Worm (Caenorhabditis elegans) whole organism, late embryonic: Measurements from ENCODE around the gene ntc-1.

Experiments
- Y22D7AL.16 ChIP-seq: sonication (generic microtip); optimal IDR thresholded peaks from 2 replicates; lab custom pipeline; 2016; ENCODE audit warnings: missing genetic modification characterization, missing compliant biosample characterization
- ahr-1 ChIP-seq: sonication (generic microtip); optimal IDR thresholded peaks from 2 replicates; lab custom pipeline; 2016; ENCODE audit warnings: missing genetic modification characterization, missing compliant biosample characterization
- ama-1 ChIP-seq: fragments of 150-350 bp; optimal IDR thresholded peaks from 2 replicates; lab custom pipeline; 2014
- ceh-14 ChIP-seq: sonication (generic microtip); optimal IDR thresholded peaks from 2 replicates; lab custom pipeline; 2016; ENCODE audit warnings: missing genotype, missing genetic modification characterization, missing compliant biosample characterization
- ceh-18 ChIP-seq: sonication (generic microtip); optimal IDR thresholded peaks from 2 replicates; lab custom pipeline; 2016; ENCODE audit warnings: missing genetic modification characterization, missing compliant biosample characterization
- ceh-19 ChIP-seq: fragments of 200-800 bp; sonication (Bioruptor generic); optimal IDR thresholded peaks from 2 replicates; lab custom pipeline; 2018; ENCODE audit warnings: mild to moderate bottlenecking, missing genetic modification characterization, missing compliant biosample characterization
- ceh-2 ChIP-seq: sonication (generic microtip); optimal IDR thresholded peaks from 2 replicates; lab custom pipeline; 2016; ENCODE audit warnings: missing genotype, missing genetic modification characterization, missing compliant biosample characterization
- ceh-22 ChIP-seq: sonication (generic microtip); optimal IDR thresholded peaks from 2 replicates; lab custom pipeline; 2017; ENCODE audit warnings: missing biosample characterization, missing genetic modification characterization
- ceh-31 ChIP-seq: sonication (generic microtip); optimal IDR thresholded peaks from 2 replicates; lab custom pipeline; 2016; ENCODE audit warnings: missing genetic modification characterization, missing compliant biosample characterization
- ceh-45 ChIP-seq: fragments of 200-800 bp; sonication (Bioruptor generic); IDR thresholded peaks from 2 replicates; pipeline ENCODE4 v1.3.6; 2022; ENCODE audit warnings: missing genetic modification reagents, missing genetic modification characterization, missing compliant biosample characterization
- ceh-48 ChIP-seq: sonication (generic microtip); optimal IDR thresholded peaks from 2 replicates; lab custom pipeline; 2016; ENCODE audit warnings: missing genetic modification characterization, inconsistent platforms, missing compliant biosample characterization
- ceh-6 ChIP-seq: fragments of 200-800 bp; sonication (Bioruptor generic); optimal IDR thresholded peaks from 2 replicates; lab custom pipeline; 2018; ENCODE audit warnings: mild to moderate bottlenecking, missing genetic modification characterization, missing compliant biosample characterization
- ceh-9 ChIP-seq: sonication (generic microtip); optimal IDR thresholded peaks from 2 replicates; lab custom pipeline; 2016; ENCODE audit warnings: mild to moderate bottlenecking, missing genetic modification characterization, inconsistent platforms, missing compliant biosample characterization
- elt-2 ChIP-seq: sonication (generic microtip); optimal IDR thresholded peaks from 2 replicates; lab custom pipeline; 2016; ENCODE audit warnings: missing genetic modification reagents, missing genetic modification characterization, missing compliant biosample characterization
- fax-1 ChIP-seq: sonication (generic microtip); optimal IDR thresholded peaks from 2 replicates; lab custom pipeline; 2016; ENCODE audit warnings: missing genotype, missing genetic modification characterization, missing compliant biosample characterization
- gmeb-2 ChIP-seq: sonication (generic microtip); optimal IDR thresholded peaks from 2 replicates; lab custom pipeline; 2016; ENCODE audit warnings: missing genetic modification characterization, inconsistent platforms, missing compliant biosample characterization
- hlh-15 ChIP-seq: sonication (generic microtip); optimal IDR thresholded peaks from 2 replicates; lab custom pipeline; 2016; ENCODE audit warnings: missing genetic modification characterization, missing compliant biosample characterization
- hlh-30 ChIP-seq: sonication (generic microtip); optimal IDR thresholded peaks from 2 replicates; lab custom pipeline; 2017; ENCODE audit warnings: antibody characterized with exemption, missing genetic modification characterization, missing compliant biosample characterization; ENCODE audit not compliant: insufficient read depth
- lin-11 ChIP-seq: fragments of 200-800 bp; sonication (Bioruptor generic); optimal IDR thresholded peaks from 2 replicates; lab custom pipeline; 2018; ENCODE audit warnings: mild to moderate bottlenecking, missing genetic modification characterization, missing compliant biosample characterization
- madf-2 ChIP-seq: sonication (generic microtip); optimal IDR thresholded peaks from 2 replicates; lab custom pipeline; 2017; ENCODE audit warnings: missing genetic modification characterization, missing compliant biosample characterization
- nfya-1 ChIP-seq: sonication (generic microtip); optimal IDR thresholded peaks from 2 replicates; lab custom pipeline; 2017; ENCODE audit warnings: missing genetic modification characterization, mild to moderate bottlenecking, missing compliant biosample characterization, antibody characterized with exemption, moderate library complexity
- nhr-11 ChIP-seq: fragments of 150-350 bp; optimal IDR thresholded peaks from 2 replicates; lab custom pipeline; 2014; ENCODE audit warnings: missing biosample characterization, missing genetic modification characterization
- nhr-232 ChIP-seq: sonication (generic microtip); optimal IDR thresholded peaks from 2 replicates; lab custom pipeline; 2016; ENCODE audit warnings: missing genetic modification characterization, missing compliant biosample characterization
- odd-2 ChIP-seq: sonication (generic microtip); optimal IDR thresholded peaks from 2 replicates; lab custom pipeline; 2017; ENCODE audit warnings: antibody characterized with exemption, mild to moderate bottlenecking, missing genetic modification characterization, missing compliant biosample characterization
- pag-3 ChIP-seq: sonication (generic microtip); optimal IDR thresholded peaks from 2 replicates; lab custom pipeline; 2016; ENCODE audit warnings: missing compliant biosample characterization, missing genetic modification characterization, borderline replicate concordance
- pha-2 ChIP-seq: sonication (generic microtip); optimal IDR thresholded peaks from 2 replicates; lab custom pipeline; 2017; ENCODE audit warnings: mild to moderate bottlenecking, missing genetic modification characterization, missing compliant biosample characterization
- pha-4 ChIP-seq: fragments of 150-350 bp; optimal IDR thresholded peaks from 2 replicates; lab custom pipeline; 2018; ENCODE audit warnings: missing biosample characterization, missing genetic modification reagents, missing genetic modification characterization
- pqm-1 ChIP-seq: sonication (generic microtip); optimal IDR thresholded peaks from 2 replicates; lab custom pipeline; 2016; ENCODE audit warnings: missing genetic modification characterization, missing compliant biosample characterization
- rnt-1 ChIP-seq: sonication (generic microtip); optimal IDR thresholded peaks from 2 replicates; lab custom pipeline; 2016; ENCODE audit warnings: missing genetic modification characterization, missing compliant biosample characterization
- sdc-2 ChIP-seq: sonication (generic microtip); optimal IDR thresholded peaks from 2 replicates; lab custom pipeline; 2016; ENCODE audit warnings: missing genotype, missing genetic modification characterization, missing compliant biosample characterization
- tbx-2 ChIP-seq: sonication (generic microtip); optimal IDR thresholded peaks from 2 replicates; lab custom pipeline; 2016; ENCODE audit warnings: missing genetic modification characterization, missing compliant biosample characterization
- tbx-7 ChIP-seq: sonication (generic microtip); optimal IDR thresholded peaks from 2 replicates; lab custom pipeline; 2016; ENCODE audit warnings: missing genotype, missing genetic modification characterization, missing compliant biosample characterization
- unc-3 ChIP-seq, 2 experiments: fragments of 200-800 bp in 1 of 2; sonication (Bioruptor generic) in 1 of 2; sonication (generic microtip) in 1 of 2; conservative IDR thresholded peaks in 1 of 2; optimal IDR thresholded peaks in 1 of 2; 2 replicates each; pipeline versions ENCODE4 v1.3.6 to Lab custom; 2016 to 2022; ENCODE audit warnings: missing compliant biosample characterization in 2 of 2, missing genetic modification characterization in 2 of 2, missing genetic modification reagents in 1 of 2
- unc-42 ChIP-seq: sonication (generic microtip); optimal IDR thresholded peaks from 2 replicates; lab custom pipeline; 2016; ENCODE audit warnings: missing genotype, missing genetic modification characterization, missing compliant biosample characterization
- zip-5 ChIP-seq: sonication (generic microtip); optimal IDR thresholded peaks from 2 replicates; lab custom pipeline; 2016; ENCODE audit warnings: missing genetic modification characterization, missing compliant biosample characterization

The ntc-1 gene

ce11 chrX:4890159-4890558 lies 24.3 kb downstream of the ntc-1 start, which contains the start of gene T07F12.2:
T07F12.2 (plus strand) TSS chrX:4890245.
- no peak for TF ChIP-seq unc-3 (GFP tag; conservative IDR thresholded peaks at IDR 0.05; lab: Robert Waterston, UW)
- peak; percentile 28 for TF ChIP-seq unc-3 (tag; optimal IDR thresholded peaks at IDR 0.05; lab: Kevin White, UChicago)
- TF ChIP-seq ceh-48 (tag; lab: Kevin White, UChicago): peak; percentile 33
- peak; percentile 42 for TF ChIP-seq ceh-14 (tag; lab: Kevin White, UChicago)
- TF ChIP-seq tbx-2 (tag; lab: Kevin White, UChicago): no peak
- TF ChIP-seq nhr-11: no peak
- TF ChIP-seq rnt-1 (tag; lab: Kevin White, UChicago): peak; percentile 35
- TF ChIP-seq ceh-31 (tag; lab: Kevin White, UChicago): peak; percentile 6
- no peak for TF ChIP-seq ceh-6
- no peak for TF ChIP-seq tbx-7
- TF ChIP-seq unc-42 (tag; lab: Kevin White, UChicago): peak; percentile 92
- peak; percentile 87 for TF ChIP-seq sdc-2 (tag; lab: Kevin White, UChicago)
- TF ChIP-seq fax-1 (tag; lab: Kevin White, UChicago): no peak

ce11 chrX:4893623-4894105 lies 27.8 kb downstream of the ntc-1 start, which contains the start of gene T07F12.1:
T07F12.1 (plus strand) TSS chrX:4894055.
- TF ChIP-seq pqm-1 (tag; lab: Kevin White, UChicago): no peak
- no peak for TF ChIP-seq ceh-19 (GFP tag; lab: Kevin White, UChicago)
- no peak for TF ChIP-seq ceh-18 (tag; lab: Kevin White, UChicago)
- no peak for TF ChIP-seq unc-3 (GFP tag; conservative IDR thresholded peaks at IDR 0.05; lab: Robert Waterston, UW)
- TF ChIP-seq unc-3 (tag; optimal IDR thresholded peaks at IDR 0.05; lab: Kevin White, UChicago): no peak
- TF ChIP-seq elt-2 (tag; lab: Kevin White, UChicago): no peak
- TF ChIP-seq hlh-15: no peak
- no peak for TF ChIP-seq Y22D7AL.16 (tag; lab: Kevin White, UChicago)

ce11 chrX:4895223-4895622 lies 29.3 kb downstream of the ntc-1 start:
- TF ChIP-seq ceh-22 (tag; lab: Kevin White, UChicago): no peak
- TF ChIP-seq odd-2 (tag; lab: Kevin White, UChicago): no peak

ce11 chrX:4899623-4900022 lies 33.7 kb downstream of the ntc-1 start:
- TF ChIP-seq ama-1 (no peak), nhr-232 (tag; lab: Kevin White, UChicago) (no peak), nhr-11 (no peak), ceh-2 (tag; lab: Kevin White, UChicago) (no peak), zip-5 (tag; lab: Kevin White, UChicago) (no peak), nfya-1 (tag; lab: Kevin White, UChicago) (no peak), pha-4 (no peak), pag-3 (tag; lab: Kevin White, UChicago) (no peak), ahr-1 (tag; lab: Kevin White, UChicago) (no peak), pha-2 (tag; lab: Kevin White, UChicago) (no peak), ceh-45 (GFP tag; lab: Robert Waterston, UW) (no peak), ceh-9 (tag; lab: Kevin White, UChicago) (no peak), ceh-31 (tag; lab: Kevin White, UChicago) (no peak), ceh-19 (GFP tag; lab: Kevin White, UChicago) (no peak), hlh-30 (no peak), lin-11 (tag; lab: Kevin White, UChicago) (no peak)

- no peak for TF ChIP-seq gmeb-2 (tag; lab: Kevin White, UChicago)
- TF ChIP-seq madf-2 (tag; lab: Kevin White, UChicago): no peak
Observed at ce11 chrX:4900685-4901084, 34.8 kb downstream of the ntc-1 start, which contains the start of gene T07F12.4. T07F12.4 (minus strand) TSS chrX:4900814.
